Worm (Caenorhabditis elegans): ENCODE results near the gene gap-2.

Gene gap-2

DNA sequence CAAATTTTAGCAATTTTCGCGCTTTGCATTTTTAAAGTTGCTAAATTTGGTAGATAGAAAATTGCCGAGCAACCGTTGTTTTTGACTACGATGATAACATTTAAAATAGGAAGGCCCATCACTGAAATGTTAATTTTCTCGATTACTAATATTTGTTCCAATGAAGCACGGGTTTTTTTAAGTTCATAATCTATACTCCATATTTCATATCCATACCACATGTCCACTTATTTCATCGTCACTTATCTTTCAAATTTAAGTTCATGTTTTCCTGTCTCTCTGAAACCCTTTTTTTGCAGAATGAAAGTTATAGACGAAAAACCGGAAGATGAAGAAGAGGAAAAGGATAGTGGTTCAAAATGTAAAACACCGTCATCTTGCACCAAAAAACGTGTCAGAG is at the start of gene gap-2:
gap-2 (plus strand) TSS at position 301 of the 400 bp plus-strand sequence.
- TF ChIP-seq elt-1 (tag; optimal IDR thresholded peaks at IDR 0.05) (no peak), zag-1 (tag; optimal IDR thresholded peaks at IDR 0.05) (no peak), nhr-77 (tag; optimal IDR thresholded peaks at IDR 0.05) (no peak)

DNA sequence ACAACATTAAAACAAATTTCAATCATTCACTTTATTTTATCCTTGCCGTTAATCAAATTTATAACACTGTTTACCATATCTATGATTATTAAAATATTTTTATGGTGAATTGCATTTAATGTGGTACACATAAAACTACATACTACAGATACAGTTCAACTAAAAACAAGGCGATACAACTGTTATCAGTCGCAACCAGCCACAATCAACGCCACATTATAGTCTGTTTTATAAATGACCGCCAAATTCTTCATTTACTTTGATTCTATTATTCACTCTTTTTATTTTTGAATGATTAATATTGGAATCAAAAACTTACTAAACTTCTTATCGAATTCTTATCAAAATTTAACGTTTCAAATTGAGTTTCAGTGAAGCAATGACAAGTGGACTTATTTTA is 44.2 kb upstream of the gap-2 start, which contains the start of gene B0272.4:
B0272.4 (plus strand) TSS at position 373 of the 400 bp plus-strand sequence.
- TF ChIP-seq gmeb-1 (tag; optimal IDR thresholded peaks at IDR 0.05) (peak; percentile 44), snpc-4 (tag; optimal IDR thresholded peaks at IDR 0.05) (no peak), lin-11 (tag; optimal IDR thresholded peaks at IDR 0.05) (no peak), sma-9 (GFP tag; optimal IDR thresholded peaks at IDR 0.05) (peak; percentile 5), sma-9 (tag; optimal IDR thresholded peaks at IDR 0.05) (no peak), fos-1 (tag; optimal IDR thresholded peaks at IDR 0.05) (peak; percentile 95), crh-2 (tag; optimal IDR thresholded peaks at IDR 0.05) (peak; percentile 35)

- TF ChIP-seq nhr-12 (tag; optimal IDR thresholded peaks at IDR 0.05) (no peak), nhr-6 (tag; optimal IDR thresholded peaks at IDR 0.05) (no peak), R02D3.7 (tag; optimal IDR thresholded peaks at IDR 0.05) (no peak), alr-1 (tag; optimal IDR thresholded peaks at IDR 0.05) (no peak), mbf-1 (tag; optimal IDR thresholded peaks at IDR 0.05) (no peak), Y55F3AM.14 (GFP tag; optimal IDR thresholded peaks at IDR 0.05) (no peak), sma-9 (GFP tag; optimal IDR thresholded peaks at IDR 0.05) (peak; percentile 69), sma-9 (tag; optimal IDR thresholded peaks at IDR 0.05) (no peak), egl-27 (tag; optimal IDR thresholded peaks at IDR 0.05) (peak; percentile 29), lin-13 (GFP tag; optimal IDR thresholded peaks at IDR 0.05) (no peak), gmeb-1 (tag; optimal IDR thresholded peaks at IDR 0.05) (peak; percentile 56), C34F6.9 (tag; optimal IDR thresholded peaks at IDR 0.05) (no peak), ceh-16 (tag; optimal IDR thresholded peaks at IDR 0.05) (no peak), lsy-2 (tag; optimal IDR thresholded peaks at IDR 0.05) (peak in 1 of 2 experiments; percentile 39), ama-1 (optimal IDR thresholded peaks at IDR 0.05) (no peak), crh-2 (tag; optimal IDR thresholded peaks at IDR 0.05) (peak; percentile 73), lin-39 (tag; optimal IDR thresholded peaks at IDR 0.05) (no peak), aly-2 (tag; optimal IDR thresholded peaks at IDR 0.05) (no peak), nhr-129 (tag; optimal IDR thresholded peaks at IDR 0.05) (peak; percentile 61), nhr-21 (tag; optimal IDR thresholded peaks at IDR 0.05) (peak; percentile 73), mab-5 (tag; optimal IDR thresholded peaks at IDR 0.05) (no peak), unc-55 (GFP tag; optimal IDR thresholded peaks at IDR 0.05) (no peak), elt-3 (tag; optimal IDR thresholded peaks at IDR 0.05) (no peak), peb-1 (tag; optimal IDR thresholded peaks at IDR 0.05) (no peak), nhr-77 (tag; optimal IDR thresholded peaks at IDR 0.05) (no peak), unc-62 (GFP tag; optimal IDR thresholded peaks at IDR 0.05) (no peak), snpc-4 (tag; optimal IDR thresholded peaks at IDR 0.05) (no peak), lin-11 (tag; optimal IDR thresholded peaks at IDR 0.05) (no peak), nhr-237 (tag; optimal IDR thresholded peaks at IDR 0.05) (no peak), ZK546.5 (tag; optimal IDR thresholded peaks at IDR 0.05) (no peak), elt-1 (tag; optimal IDR thresholded peaks at IDR 0.05) (no peak), ztf-4 (tag; optimal IDR thresholded peaks at IDR 0.05) (no peak), nhr-25 (tag; optimal IDR thresholded peaks at IDR 0.05) (peak; percentile 46), nhr-10 (tag; optimal IDR thresholded peaks at IDR 0.05) (no peak), sma-3 (GFP tag; optimal IDR thresholded peaks at IDR 0.05) (peak; percentile 69), F13H6.1 (tag; optimal IDR thresholded peaks at IDR 0.05) (peak; percentile 67), fos-1 (tag; optimal IDR thresholded peaks at IDR 0.05) (peak; percentile 65), skn-1 (tag; optimal IDR thresholded peaks at IDR 0.05) (peak; percentile 5), ztf-1 (GFP tag; conservative IDR thresholded peaks at IDR 0.05) (no peak), blmp-1 (tag; optimal IDR thresholded peaks at IDR 0.05; ENCODE audit: insufficient read depth) (no peak), zag-1 (tag; optimal IDR thresholded peaks at IDR 0.05) (no peak), ceh-82 (tag; optimal IDR thresholded peaks at IDR 0.05) (no peak), dmd-4 (tag; optimal IDR thresholded peaks at IDR 0.05) (no peak), nhr-23 (tag; optimal IDR thresholded peaks at IDR 0.05) (no peak), nhr-11 (tag; optimal IDR thresholded peaks at IDR 0.05) (no peak), unc-39 (tag; optimal IDR thresholded peaks at IDR 0.05) (no peak), mdl-1 (tag; optimal IDR thresholded peaks at IDR 0.05) (no peak), ztf-11 (tag; optimal IDR thresholded peaks at IDR 0.05) (no peak), sem-4 (tag; optimal IDR thresholded peaks at IDR 0.05) (peak; percentile 30)
Measured at ce11 chrX:9431002-9431482, 41.2 kb upstream of the gap-2 start, which contains the start of gene B0272.3. Gene B0272.3 (plus strand): TSS chrX:9431432.
